Fruit fly (Drosophila melanogaster) Kc167 (cell line): ENCODE results near the gene CG9396.

Experiments
- Myc ChIP-seq: fragments of >200 bp; optimal IDR thresholded peaks from 2 replicates; lab custom pipeline; 2017; ENCODE audit warnings: missing external identifiers
- Sin3A ChIP-seq: fragments of >200 bp; optimal IDR thresholded peaks from 2 replicates; lab custom pipeline; 2018; ENCODE audit warnings: missing external identifiers
- h ChIP-seq: fragments of >200 bp; optimal IDR thresholded peaks from 3 replicates; lab custom pipeline; 2018; ENCODE audit warnings: missing external identifiers
- insv ChIP-seq: fragments of >200 bp; optimal IDR thresholded peaks from 3 replicates; lab custom pipeline; 2018; ENCODE audit warnings: missing external identifiers
- psq ChIP-seq: fragments of >200 bp; optimal IDR thresholded peaks from 2 replicates; lab custom pipeline; 2017; ENCODE audit warnings: missing external identifiers
- ttk ChIP-seq: sonication (Bioruptor generic); optimal IDR thresholded peaks from 2 replicates; lab custom pipeline; 2017; ENCODE audit warnings: missing external identifiers

CG9396 gene

dm6 chr3R:9533181-9534124 is 38.0 kb downstream of the CG9396 start:
- TF ChIP-seq Sin3A (no peak), psq (lab: Kevin White, UChicago) (no peak), insv (lab: Kevin White, UChicago) (no peak), Myc (lab: Kevin White, UChicago) (no peak), ttk (no peak), h (no peak)

- TF ChIP-seq ttk: no peak
- no peak for TF ChIP-seq insv (lab: Kevin White, UChicago)
- no peak for TF ChIP-seq psq (lab: Kevin White, UChicago)
- TF ChIP-seq h: no peak
- TF ChIP-seq Myc (lab: Kevin White, UChicago): no peak
These were observed 38.8 kb downstream of the CG9396 start, which contains the start of gene by for dm6 chr3R:9532437-9533180. Gene by, minus strand, starts transcription at chr3R:9533011.

- TF ChIP-seq Sin3A (no peak), insv (lab: Kevin White, UChicago) (no peak), h (no peak), ttk (no peak), psq (lab: Kevin White, UChicago) (no peak), Myc (lab: Kevin White, UChicago) (no peak)
These were observed 41.5 kb downstream of the CG9396 start for dm6 chr3R:9529913-9530312.

- TF ChIP-seq Sin3A (no peak), Myc (lab: Kevin White, UChicago) (no peak), h (no peak), psq (lab: Kevin White, UChicago) (no peak), ttk (no peak), insv (lab: Kevin White, UChicago) (no peak)
These were observed 42.0 kb downstream of the CG9396 start for dm6 chr3R:9529387-9529897.

dm6 chr3R:9527907-9528842 is 43.2 kb downstream of the CG9396 start:
- TF ChIP-seq psq (lab: Kevin White, UChicago): no peak
